Fruit fly (Drosophila melanogaster): ENCODE measurements around the gene Lcp65Ab1.

DNA sequence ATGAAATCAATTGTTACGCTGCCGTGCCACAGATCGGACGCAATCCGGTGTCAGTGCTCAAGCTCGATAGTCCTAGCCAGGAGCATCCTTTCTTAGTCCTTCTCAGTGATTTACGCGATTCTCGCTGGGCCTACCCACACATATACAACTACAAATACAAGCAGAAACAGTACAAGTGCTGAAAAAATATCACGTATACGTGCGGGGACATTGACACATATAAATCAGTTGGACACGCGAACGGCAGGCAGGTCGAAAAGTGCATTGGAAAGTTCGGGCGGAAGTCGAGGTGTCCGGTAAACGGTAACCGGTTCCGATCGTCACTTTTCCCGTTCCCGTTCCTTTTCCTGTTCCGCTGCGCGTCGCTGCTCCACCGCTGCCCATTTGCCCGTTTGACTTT lies 37.9 kb upstream of the Lcp65Ab1 start:
- TF ChIP-seq fkh (GFP tag; optimal IDR thresholded peaks at IDR 0.05): no peak
- TF ChIP-seq achi (GFP tag; optimal IDR thresholded peaks at IDR 0.05): no peak
- TF ChIP-seq CG3919 (GFP tag; optimal IDR thresholded peaks at IDR 0.05): no peak
- no peak for TF ChIP-seq CG11294 (GFP tag; IDR thresholded peaks at IDR 0.05)
- no peak for TF ChIP-seq Gug (GFP tag; IDR thresholded peaks at IDR 0.05)

Measured in whole organism, prepupa.